Fruit fly (Drosophila melanogaster): ENCODE data around the gene Nup93-1.

DNA sequence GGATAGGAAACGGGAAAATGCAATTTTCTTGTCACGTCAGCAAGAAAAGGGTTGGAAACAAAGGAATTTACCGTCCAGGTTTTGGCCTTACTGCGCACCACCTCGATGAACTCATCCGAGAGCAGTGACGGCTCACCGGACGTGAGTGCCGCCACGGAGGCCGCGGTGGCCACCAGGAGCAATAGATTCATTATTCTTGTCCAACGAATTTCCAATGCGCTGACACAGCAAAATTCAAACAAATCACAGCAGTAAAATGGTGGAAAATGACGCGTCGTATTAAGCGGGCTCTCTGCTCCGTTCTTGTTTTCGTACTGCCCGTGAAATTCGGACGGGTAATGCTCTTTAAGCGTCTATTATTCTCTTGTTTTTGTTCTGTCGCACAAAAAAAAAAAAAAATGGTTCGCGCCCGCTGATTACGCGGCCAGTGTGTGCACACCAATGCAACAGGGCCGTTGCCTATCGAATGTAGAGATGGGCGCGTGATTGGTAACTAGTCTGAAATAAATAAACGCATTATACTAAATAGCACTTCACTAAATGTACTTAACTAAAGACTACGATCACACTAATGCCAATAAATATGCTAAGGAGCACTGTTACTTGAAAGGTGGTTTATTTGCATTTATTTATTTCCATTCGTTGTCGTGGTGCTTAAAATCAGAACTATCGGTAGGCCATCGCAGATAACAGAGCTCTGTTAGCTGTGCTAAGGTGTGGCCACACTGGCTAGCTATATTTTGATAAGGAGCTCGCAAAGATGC, 40.7 kb upstream of the Nup93-1 start, which contains the start of the genes CtsB and amrt:
- TF ChIP-seq psq (optimal IDR thresholded peaks at IDR 0.05) (no peak), pan (optimal IDR thresholded peaks at IDR 0.05) (no peak), EcR (GFP tag; optimal IDR thresholded peaks at IDR 0.05) (no peak), Dll (optimal IDR thresholded peaks at IDR 0.05) (no peak), usp (GFP tag; optimal IDR thresholded peaks at IDR 0.05) (no peak)

All from whole organism.